Worm (Caenorhabditis elegans): Measurements from ENCODE around the gene lgc-58.

lgc-58 gene

ce11 chrX:6091967-6092366 is 16.7 kb downstream of the lgc-58 start, which contains the start of gene hsp-3 (continued):
- TF ChIP-seq tlp-1 (tag; optimal IDR thresholded peaks at IDR 0.05): no peak

- peak; percentile 29 for TF ChIP-seq rnt-1 (tag; optimal IDR thresholded peaks at IDR 0.05)
- TF ChIP-seq blmp-1 (tag; optimal IDR thresholded peaks at IDR 0.05): peak; percentile 72
- TF ChIP-seq fkh-10 (GFP tag; optimal IDR thresholded peaks at IDR 0.05): no peak
- TF ChIP-seq nhr-85 (tag): peak; percentile 69
- no peak for TF ChIP-seq sox-4 (tag; optimal IDR thresholded peaks at IDR 0.05)
- TF ChIP-seq fkh-4 (tag; optimal IDR thresholded peaks at IDR 0.05; ENCODE audit: borderline replicate concordance): no peak
- no peak for TF ChIP-seq nhr-71 (tag; optimal IDR thresholded peaks at IDR 0.05)
- TF ChIP-seq elt-3 (tag; optimal IDR thresholded peaks at IDR 0.05): peak in 1 of 6 experiments; percentile 21
Observed at ce11 chrX:6092533-6092932, 17.2 kb downstream of the lgc-58 start.

- TF ChIP-seq nhr-237 (tag; optimal IDR thresholded peaks at IDR 0.05) (no peak), mep-1 (tag; optimal IDR thresholded peaks at IDR 0.05) (peak; percentile 33), lin-35 (GFP tag; optimal IDR thresholded peaks at IDR 0.05) (no peak), fkh-10 (GFP tag; optimal IDR thresholded peaks at IDR 0.05) (no peak), lsy-2 (tag; optimal IDR thresholded peaks at IDR 0.05) (peak in 1 of 2 experiments; percentile 28), xbp-1 (tag; optimal IDR thresholded peaks at IDR 0.05) (peak; percentile 76), nhr-76 (tag; optimal IDR thresholded peaks at IDR 0.05) (no peak), tbx-2 (tag; optimal IDR thresholded peaks at IDR 0.05) (no peak)
Observed at ce11 chrX:6093046-6093445, 17.7 kb downstream of the lgc-58 start, which contains the start of gene C15H9.5. Gene C15H9.5 (plus strand): TSS chrX:6093300.

- TF ChIP-seq aha-1 (tag; optimal IDR thresholded peaks at IDR 0.05) (no peak), snpc-4 (tag; optimal IDR thresholded peaks at IDR 0.05) (no peak), unc-98 (GFP tag; IDR thresholded peaks at IDR 0.05) (no peak), alr-1 (tag; optimal IDR thresholded peaks at IDR 0.05; ENCODE audit: borderline replicate concordance) (no peak), nhr-84 (tag; optimal IDR thresholded peaks at IDR 0.05) (no peak), mef-2 (tag; optimal IDR thresholded peaks at IDR 0.05) (no peak), skn-1 (tag; optimal IDR thresholded peaks at IDR 0.05) (peak; percentile 21), tlp-1 (tag; optimal IDR thresholded peaks at IDR 0.05) (no peak), hlh-4 (tag; optimal IDR thresholded peaks at IDR 0.05) (no peak), sptf-1 (tag; optimal IDR thresholded peaks at IDR 0.05) (no peak), dpl-1 (GFP tag; optimal IDR thresholded peaks at IDR 0.05) (peak in 2 of 3 experiments; percentile 13 to 17), isw-1 (GFP tag; IDR thresholded peaks at IDR 0.05) (peak; percentile 29; the same call in 1 of the 2 replicates), nhr-19 (GFP tag; conservative IDR thresholded peaks at IDR 0.05) (peak; percentile 41; the same call in 1 of the 2 replicates), unc-86 (tag; optimal IDR thresholded peaks at IDR 0.05) (peak; percentile 18), nhr-47 (tag; optimal IDR thresholded peaks at IDR 0.05) (peak; percentile 61), irx-1 (tag; optimal IDR thresholded peaks at IDR 0.05) (no peak), hlh-17 (GFP tag; optimal IDR thresholded peaks at IDR 0.05; ENCODE audit: borderline replicate concordance) (no peak), egl-27 (tag; optimal IDR thresholded peaks at IDR 0.05) (no peak), snu-23 (GFP tag; optimal IDR thresholded peaks at IDR 0.05) (peak; percentile 67), tbx-2 (tag; optimal IDR thresholded peaks at IDR 0.05) (peak; percentile 54), lin-39 (tag; optimal IDR thresholded peaks at IDR 0.05) (no peak), ceh-82 (tag; optimal IDR thresholded peaks at IDR 0.05) (peak; percentile 30 to 58 (median 51)), lin-15B (tag; optimal IDR thresholded peaks at IDR 0.05) (no peak), ama-1 (optimal IDR thresholded peaks at IDR 0.05) (no peak), nhr-12 (tag; optimal IDR thresholded peaks at IDR 0.05) (no peak), lin-35 (GFP tag; optimal IDR thresholded peaks at IDR 0.05) (peak; percentile 18 to 24), blmp-1 (tag; optimal IDR thresholded peaks at IDR 0.05) (no peak), unc-130 (tag; optimal IDR thresholded peaks at IDR 0.05) (peak; percentile 44), ceh-88 (GFP tag; IDR thresholded peaks at IDR 0.05) (no peak), fkh-4 (tag; optimal IDR thresholded peaks at IDR 0.05; ENCODE audit: borderline replicate concordance) (no peak), hpl-2 (GFP tag; optimal IDR thresholded peaks at IDR 0.05) (no peak), lin-14 (GFP tag; optimal IDR thresholded peaks at IDR 0.05) (peak; percentile 78), rnt-1 (tag; optimal IDR thresholded peaks at IDR 0.05) (peak; percentile 75), unc-62 (GFP tag; optimal IDR thresholded peaks at IDR 0.05) (no peak), egl-13 (tag; optimal IDR thresholded peaks at IDR 0.05) (peak; percentile 58), fkh-8 (tag; optimal IDR thresholded peaks at IDR 0.05) (peak; percentile 44), swsn-7 (tag; optimal IDR thresholded peaks at IDR 0.05) (peak; percentile 62)
Observed at ce11 chrX:6097551-6097950, 22.2 kb downstream of the lgc-58 start, which contains the start of gene C15H9.4. Gene C15H9.4 (plus strand): TSS chrX:6097643.
